Worm (Caenorhabditis elegans) whole organism, early embryonic: ENCODE data around the gene T04C12.1.

Experiments
- B0310.2 ChIP-seq: sonication (generic microtip); optimal IDR thresholded peaks from 2 replicates; lab custom pipeline; 2016; ENCODE audit warnings: mild to moderate bottlenecking, missing genetic modification characterization, missing compliant biosample characterization
- F13C5.2 ChIP-seq: sonication (generic microtip); optimal IDR thresholded peaks from 2 replicates; lab custom pipeline; 2017; ENCODE audit warnings: mild to moderate bottlenecking, missing genetic modification characterization, inconsistent platforms, missing compliant biosample characterization
- aly-1 ChIP-seq: sonication (generic microtip); optimal IDR thresholded peaks from 2 replicates; lab custom pipeline; 2016; ENCODE audit warnings: missing genetic modification characterization, missing compliant biosample characterization
- ama-1 ChIP-seq: fragments of 150-350 bp; optimal IDR thresholded peaks from 2 replicates; lab custom pipeline; 2014
- ceh-13 ChIP-seq: fragments of 200-800 bp; sonication (Bioruptor generic); optimal IDR thresholded peaks from 2 replicates; lab custom pipeline; 2018; ENCODE audit warnings: mild to moderate bottlenecking, missing genetic modification characterization, missing compliant biosample characterization
- ceh-36 ChIP-seq: sonication (generic microtip); optimal IDR thresholded peaks from 2 replicates; lab custom pipeline; 2016; ENCODE audit warnings: missing genetic modification characterization, inconsistent platforms, missing compliant biosample characterization
- ets-7 ChIP-seq: sonication (generic microtip); optimal IDR thresholded peaks from 2 replicates; lab custom pipeline; 2016; ENCODE audit warnings: missing genotype, missing genetic modification characterization, missing compliant biosample characterization
- flt-1 ChIP-seq: fragments of 200-800 bp; sonication (Bioruptor generic); IDR thresholded peaks from 2 replicates; pipeline ENCODE4 v1.3.6; 2022; ENCODE audit warnings: missing genetic modification characterization, missing compliant biosample characterization
- hmbx-1 ChIP-seq: sonication (generic microtip); optimal IDR thresholded peaks from 2 replicates; lab custom pipeline; 2016; ENCODE audit warnings: mild to moderate bottlenecking, missing genetic modification characterization, missing compliant biosample characterization
- hmg-4 ChIP-seq: fragments of 200-800 bp; sonication (Bioruptor generic); optimal IDR thresholded peaks from 2 replicates; lab custom pipeline; 2018; ENCODE audit warnings: mild to moderate bottlenecking, missing genetic modification characterization, missing compliant biosample characterization
- hnd-1 ChIP-seq: sonication (generic microtip); optimal IDR thresholded peaks from 2 replicates; lab custom pipeline; 2016; ENCODE audit warnings: missing genetic modification characterization, missing compliant biosample characterization
- pes-1 ChIP-seq: fragments of 200-800 bp; sonication (Bioruptor generic); IDR thresholded peaks from 2 replicates; pipeline ENCODE4 v1.3.6; 2022; ENCODE audit warnings: missing genetic modification reagents, missing genetic modification characterization, missing compliant biosample characterization
- scrt-1 ChIP-seq: fragments of 200-800 bp; sonication (Bioruptor generic); IDR thresholded peaks from 2 replicates; pipeline ENCODE4 v1.3.6; 2022; ENCODE audit warnings: missing genetic modification characterization, missing compliant biosample characterization
- sea-1 ChIP-seq: fragments of 200-800 bp; sonication (Bioruptor generic); conservative IDR thresholded peaks from 2 replicates; pipeline ENCODE4 v1.3.6; 2022; ENCODE audit warnings: missing genetic modification characterization, missing compliant biosample characterization
- tbx-11 ChIP-seq: fragments of 200-800 bp; sonication (Bioruptor generic); IDR thresholded peaks from 2 replicates; pipeline ENCODE4 v1.3.6; 2022; ENCODE audit warnings: missing genetic modification characterization, missing compliant biosample characterization
- tbx-37 ChIP-seq: fragments of 200-800 bp; sonication (Bioruptor generic); conservative IDR thresholded peaks from 2 replicates; pipeline ENCODE4 v1.3.6; 2022; ENCODE audit warnings: missing genetic modification reagents, missing genetic modification characterization, missing compliant biosample characterization
- tra-4 ChIP-seq: sonication (generic microtip); optimal IDR thresholded peaks from 2 replicates; lab custom pipeline; 2017; ENCODE audit warnings: missing genetic modification characterization, missing compliant biosample characterization

Gene T04C12.1

ce11 chrV:11076403-11076802, 17.3 kb upstream of the T04C12.1 start:
- TF ChIP-seq sea-1 (no peak), ets-7 (no peak), aly-1 (tag; lab: Kevin White, UChicago) (no peak), scrt-1 (GFP tag; lab: Robert Waterston, UW) (no peak), hmg-4 (no peak), hnd-1 (tag; lab: Kevin White, UChicago) (no peak), pes-1 (GFP tag; lab: Robert Waterston, UW) (no peak), flt-1 (GFP tag; lab: Robert Waterston, UW) (no peak), hmbx-1 (tag; lab: Kevin White, UChicago) (no peak), ama-1 (lab: Kevin White, UChicago) (no peak), ceh-13 (no peak), tbx-37 (no peak), ceh-36 (tag; lab: Kevin White, UChicago) (no peak), F13C5.2 (tag; lab: Kevin White, UChicago) (no peak), tra-4 (tag; lab: Kevin White, UChicago) (no peak), B0310.2 (tag; lab: Kevin White, UChicago) (no peak), tbx-11 (no peak)

- TF ChIP-seq B0310.2 (tag; lab: Kevin White, UChicago) (no peak), hmg-4 (no peak), sea-1 (no peak), hmbx-1 (tag; lab: Kevin White, UChicago) (no peak), ceh-36 (tag; lab: Kevin White, UChicago) (no peak), tbx-37 (no peak), tbx-11 (no peak), scrt-1 (GFP tag; lab: Robert Waterston, UW) (no peak), ets-7 (no peak), flt-1 (GFP tag; lab: Robert Waterston, UW) (no peak), ceh-13 (no peak), pes-1 (GFP tag; lab: Robert Waterston, UW) (no peak)
These were observed 16.9 kb upstream of the T04C12.1 start for ce11 chrV:11076028-11076402.

ce11 chrV:11075209-11076027, 16.3 kb upstream of the T04C12.1 start:
- no peak for TF ChIP-seq F13C5.2 (tag; lab: Kevin White, UChicago)
- TF ChIP-seq ceh-36 (tag; lab: Kevin White, UChicago), result no peak
- no peak for TF ChIP-seq ama-1 (lab: Kevin White, UChicago)
- no peak for TF ChIP-seq tra-4 (tag; lab: Kevin White, UChicago)
- TF ChIP-seq ceh-13, result no peak
- TF ChIP-seq hmg-4, result peak; percentile 42
- peak; percentile 28 for TF ChIP-seq aly-1 (tag; lab: Kevin White, UChicago)
- peak; percentile 34; the same call in 1 of the 2 replicates for TF ChIP-seq pes-1 (GFP tag; lab: Robert Waterston, UW)
- no peak for TF ChIP-seq tbx-11
- no peak for TF ChIP-seq hnd-1 (tag; lab: Kevin White, UChicago)
- TF ChIP-seq B0310.2 (tag; lab: Kevin White, UChicago), result no peak

ce11 chrV:11074448-11074847, 15.4 kb upstream of the T04C12.1 start, which contains the start of gene act-3:
act-3 (minus strand) TSS chrV:11074498.
- TF ChIP-seq hnd-1 (tag; lab: Kevin White, UChicago) (no peak), aly-1 (tag; lab: Kevin White, UChicago) (no peak), pes-1 (GFP tag; lab: Robert Waterston, UW) (no peak), F13C5.2 (tag; lab: Kevin White, UChicago) (no peak), hmg-4 (no peak), tra-4 (tag; lab: Kevin White, UChicago) (no peak), tbx-37 (no peak), ceh-13 (no peak), ets-7 (no peak), ama-1 (lab: Kevin White, UChicago) (no peak), B0310.2 (tag; lab: Kevin White, UChicago) (no peak), tbx-11 (no peak), flt-1 (GFP tag; lab: Robert Waterston, UW) (no peak), ceh-36 (tag; lab: Kevin White, UChicago) (no peak), sea-1 (no peak)

ce11 chrV:11073354-11073753, 14.3 kb upstream of the T04C12.1 start:
- TF ChIP-seq aly-1 (tag; lab: Kevin White, UChicago), result no peak
- TF ChIP-seq sea-1, result no peak
- TF ChIP-seq scrt-1 (GFP tag; lab: Robert Waterston, UW), result no peak
- TF ChIP-seq F13C5.2 (tag; lab: Kevin White, UChicago), result no peak

ce11 chrV:11071453-11071852, 12.4 kb upstream of the T04C12.1 start:
- TF ChIP-seq F13C5.2 (tag; lab: Kevin White, UChicago) (no peak), tbx-37 (no peak), hnd-1 (tag; lab: Kevin White, UChicago) (no peak), ama-1 (lab: Kevin White, UChicago) (no peak), B0310.2 (tag; lab: Kevin White, UChicago) (no peak)

ce11 chrV:11070388-11070787, 11.3 kb upstream of the T04C12.1 start:
- TF ChIP-seq hmbx-1 (tag; lab: Kevin White, UChicago) (no peak), tra-4 (tag; lab: Kevin White, UChicago) (no peak)

ce11 chrV:11069277-11069676, 10.2 kb upstream of the T04C12.1 start, which contains the start of gene T04C12.8:
T04C12.8 (minus strand) TSS chrV:11069358.
- TF ChIP-seq hnd-1 (tag; lab: Kevin White, UChicago), result no peak
- TF ChIP-seq ama-1 (lab: Kevin White, UChicago), result no peak
- TF ChIP-seq aly-1 (tag; lab: Kevin White, UChicago), result no peak
